Worm (Caenorhabditis elegans) whole organism, late embryonic: ENCODE measurements around the gene C32C4.3.

Experiments used
- C08G9.2 ChIP-seq: sonication (generic microtip); optimal IDR thresholded peaks from 2 replicates; lab custom pipeline; 2016; ENCODE audit warnings: mild to moderate bottlenecking, missing genetic modification characterization, moderate library complexity, missing compliant biosample characterization
- F13H6.1 ChIP-seq: sonication (generic microtip); optimal IDR thresholded peaks from 2 replicates; lab custom pipeline; 2016; ENCODE audit warnings: missing genetic modification characterization, missing compliant biosample characterization
- K09A11.1 ChIP-seq: sonication (generic microtip); optimal IDR thresholded peaks from 2 replicates; lab custom pipeline; 2017; ENCODE audit warnings: antibody characterized with exemption, mild to moderate bottlenecking, missing genetic modification characterization, missing compliant biosample characterization; ENCODE audit not compliant: insufficient read depth
- Y22D7AL.16 ChIP-seq: sonication (generic microtip); optimal IDR thresholded peaks from 2 replicates; lab custom pipeline; 2016; ENCODE audit warnings: missing genetic modification characterization, missing compliant biosample characterization
- ceh-19 ChIP-seq: fragments of 200-800 bp; sonication (Bioruptor generic); optimal IDR thresholded peaks from 2 replicates; lab custom pipeline; 2018; ENCODE audit warnings: mild to moderate bottlenecking, missing genetic modification characterization, missing compliant biosample characterization
- ceh-2 ChIP-seq: sonication (generic microtip); optimal IDR thresholded peaks from 2 replicates; lab custom pipeline; 2016; ENCODE audit warnings: missing genotype, missing genetic modification characterization, missing compliant biosample characterization
- ceh-24 ChIP-seq: sonication (generic microtip); optimal IDR thresholded peaks from 2 replicates; lab custom pipeline; 2016; ENCODE audit warnings: mild to moderate bottlenecking, missing genetic modification characterization, missing compliant biosample characterization
- ceh-30 ChIP-seq: fragments of 150-350 bp; optimal IDR thresholded peaks from 2 replicates; lab custom pipeline; 2014; ENCODE audit warnings: missing biosample characterization, missing genetic modification characterization
- ceh-31 ChIP-seq: sonication (generic microtip); optimal IDR thresholded peaks from 2 replicates; lab custom pipeline; 2016; ENCODE audit warnings: missing genetic modification characterization, missing compliant biosample characterization
- ceh-6 ChIP-seq: fragments of 200-800 bp; sonication (Bioruptor generic); optimal IDR thresholded peaks from 2 replicates; lab custom pipeline; 2018; ENCODE audit warnings: mild to moderate bottlenecking, missing genetic modification characterization, missing compliant biosample characterization
- ceh-9 ChIP-seq: sonication (generic microtip); optimal IDR thresholded peaks from 2 replicates; lab custom pipeline; 2016; ENCODE audit warnings: mild to moderate bottlenecking, missing genetic modification characterization, inconsistent platforms, missing compliant biosample characterization
- che-1 ChIP-seq: sonication (generic microtip); optimal IDR thresholded peaks from 2 replicates; lab custom pipeline; 2016; ENCODE audit warnings: mild to moderate bottlenecking, missing genetic modification characterization, missing compliant biosample characterization
- elt-4 ChIP-seq: sonication (generic microtip); optimal IDR thresholded peaks from 2 replicates; lab custom pipeline; 2016; ENCODE audit warnings: missing genetic modification characterization, missing compliant biosample characterization
- ets-4 ChIP-seq: sonication (generic microtip); optimal IDR thresholded peaks from 2 replicates; lab custom pipeline; 2016; ENCODE audit warnings: missing genetic modification characterization, missing compliant biosample characterization
- eyg-1 ChIP-seq: sonication (generic microtip); optimal IDR thresholded peaks from 2 replicates; lab custom pipeline; 2016; ENCODE audit warnings: missing genotype, missing genetic modification characterization, missing compliant biosample characterization
- fax-1 ChIP-seq: sonication (generic microtip); optimal IDR thresholded peaks from 2 replicates; lab custom pipeline; 2016; ENCODE audit warnings: missing genotype, missing genetic modification characterization, missing compliant biosample characterization
- hlh-13 ChIP-seq: fragments of 200-800 bp; sonication (Bioruptor generic); optimal IDR thresholded peaks from 2 replicates; lab custom pipeline; 2018; ENCODE audit warnings: mild to moderate bottlenecking, missing genetic modification characterization, missing compliant biosample characterization
- hlh-30 ChIP-seq: sonication (generic microtip); optimal IDR thresholded peaks from 2 replicates; lab custom pipeline; 2017; ENCODE audit warnings: antibody characterized with exemption, missing genetic modification characterization, missing compliant biosample characterization; ENCODE audit not compliant: insufficient read depth
- nhr-11 ChIP-seq: fragments of 150-350 bp; optimal IDR thresholded peaks from 2 replicates; lab custom pipeline; 2014; ENCODE audit warnings: missing biosample characterization, missing genetic modification characterization
- nhr-232 ChIP-seq: sonication (generic microtip); optimal IDR thresholded peaks from 2 replicates; lab custom pipeline; 2016; ENCODE audit warnings: missing genetic modification characterization, missing compliant biosample characterization
- npax-4 ChIP-seq: sonication (generic microtip); optimal IDR thresholded peaks from 2 replicates; lab custom pipeline; 2016; ENCODE audit warnings: missing genetic modification characterization, missing compliant biosample characterization
- pag-3 ChIP-seq: sonication (generic microtip); optimal IDR thresholded peaks from 2 replicates; lab custom pipeline; 2016; ENCODE audit warnings: missing compliant biosample characterization, missing genetic modification characterization, borderline replicate concordance
- pax-1 ChIP-seq: fragments of 150-350 bp; optimal IDR thresholded peaks from 2 replicates; lab custom pipeline; 2014; ENCODE audit warnings: missing biosample characterization, missing genetic modification characterization
- pha-2 ChIP-seq: sonication (generic microtip); optimal IDR thresholded peaks from 2 replicates; lab custom pipeline; 2017; ENCODE audit warnings: mild to moderate bottlenecking, missing genetic modification characterization, missing compliant biosample characterization
- pqm-1 ChIP-seq: sonication (generic microtip); optimal IDR thresholded peaks from 2 replicates; lab custom pipeline; 2016; ENCODE audit warnings: missing genetic modification characterization, missing compliant biosample characterization
- pros-1 ChIP-seq: fragments of 150-350 bp; optimal IDR thresholded peaks from 2 replicates; lab custom pipeline; 2014; ENCODE audit warnings: missing biosample characterization, missing genetic modification reagents, missing genetic modification characterization
- ref-2 ChIP-seq: sonication (generic microtip); optimal IDR thresholded peaks from 2 replicates; lab custom pipeline; 2016; ENCODE audit warnings: missing genetic modification characterization, missing compliant biosample characterization
- rnt-1 ChIP-seq: sonication (generic microtip); optimal IDR thresholded peaks from 2 replicates; lab custom pipeline; 2016; ENCODE audit warnings: missing genetic modification characterization, missing compliant biosample characterization
- sox-2 ChIP-seq: fragments of 200-800 bp; sonication (Bioruptor generic); IDR thresholded peaks from 2 replicates; pipeline ENCODE4 v1.3.6; 2022; ENCODE audit warnings: missing genetic modification reagents, missing genetic modification characterization, missing compliant biosample characterization
- sox-4 ChIP-seq: sonication (generic microtip); optimal IDR thresholded peaks from 2 replicates; lab custom pipeline; 2017; ENCODE audit warnings: mild to moderate bottlenecking, missing genetic modification characterization, inconsistent platforms, missing compliant biosample characterization
- ttx-3 ChIP-seq: sonication (generic microtip); optimal IDR thresholded peaks from 2 replicates; lab custom pipeline; 2016; ENCODE audit warnings: missing genetic modification reagents, missing genetic modification characterization, missing compliant biosample characterization
- unc-3 ChIP-seq, 2 experiments: fragments of 200-800 bp in 1 of 2; sonication (Bioruptor generic) in 1 of 2; sonication (generic microtip) in 1 of 2; conservative IDR thresholded peaks in 1 of 2; optimal IDR thresholded peaks in 1 of 2; 2 replicates each; pipeline versions ENCODE4 v1.3.6 to Lab custom; 2016 to 2022; ENCODE audit warnings: missing compliant biosample characterization in 2 of 2, missing genetic modification characterization in 2 of 2, missing genetic modification reagents in 1 of 2
- zip-5 ChIP-seq: sonication (generic microtip); optimal IDR thresholded peaks from 2 replicates; lab custom pipeline; 2016; ENCODE audit warnings: missing genetic modification characterization, missing compliant biosample characterization

Gene C32C4.3

DNA sequence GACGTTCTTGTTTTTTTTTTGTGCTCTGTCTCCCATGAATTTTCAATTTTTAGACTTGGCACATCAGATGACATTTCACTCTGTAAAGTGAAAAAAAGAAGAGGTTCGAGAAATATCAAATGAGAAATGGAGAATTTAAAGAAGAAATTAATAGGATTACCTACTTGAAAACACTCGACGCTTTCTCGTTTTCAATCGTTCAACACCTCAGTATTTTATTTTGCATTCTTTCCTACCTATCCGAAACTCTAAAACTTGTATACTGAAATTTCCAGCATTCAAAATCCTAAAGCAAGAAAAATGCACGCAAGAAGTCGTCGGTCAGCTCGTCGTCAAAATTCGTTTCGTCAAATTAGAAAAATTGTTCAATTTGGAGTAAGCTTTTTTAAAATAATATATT, 11.2 kb downstream of the C32C4.3 start, which contains the start of gene kvs-2:
Gene kvs-2, plus strand, starts transcription at position 301 of the 400 bp plus-strand sequence.
- TF ChIP-seq rnt-1 (tag; lab: Kevin White, UChicago) = no peak
- no peak for TF ChIP-seq ceh-31 (tag; lab: Kevin White, UChicago)
- no peak for TF ChIP-seq sox-2 (GFP tag; lab: Robert Waterston, UW)
- no peak for TF ChIP-seq ceh-6 (GFP tag; lab: Kevin White, UChicago)
- TF ChIP-seq pag-3 (tag; lab: Kevin White, UChicago) = no peak
- no peak for TF ChIP-seq che-1 (tag; lab: Kevin White, UChicago)
- TF ChIP-seq ceh-24 = no peak
- TF ChIP-seq, all 69 proteins: peak for 0

DNA sequence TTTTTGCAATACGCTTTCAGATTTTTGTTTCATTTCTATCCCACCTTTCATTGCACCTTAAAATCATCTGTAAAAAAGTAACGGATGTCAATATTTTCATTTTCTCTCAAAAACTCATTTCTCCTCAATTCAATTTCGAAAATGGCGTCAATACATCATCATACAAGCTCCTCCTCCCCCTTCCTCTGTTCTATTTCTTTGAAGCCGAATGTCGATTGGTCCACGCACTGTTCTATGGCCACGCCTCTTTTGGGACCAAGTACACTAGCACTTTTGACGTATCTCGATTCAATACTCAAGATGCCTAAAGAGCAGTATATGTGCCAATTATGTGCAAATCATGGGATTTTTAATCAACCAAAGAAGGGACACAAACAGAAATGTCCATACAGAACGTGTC, 14.2 kb downstream of the C32C4.3 start, which contains the start of gene mab-23:
Gene mab-23, plus strand, starts transcription at position 301 of the 400 bp plus-strand sequence.
- TF ChIP-seq nhr-11 (tag; lab: Kevin White, UChicago) = no peak
- no peak for TF ChIP-seq ets-4
- TF ChIP-seq pha-2 (tag; lab: Kevin White, UChicago) = no peak
- no peak for TF ChIP-seq F13H6.1 (tag; lab: Kevin White, UChicago)
- no peak for TF ChIP-seq ceh-9 (tag; lab: Kevin White, UChicago)
- no peak for TF ChIP-seq ceh-2 (tag; lab: Kevin White, UChicago)
- TF ChIP-seq K09A11.1 (tag; lab: Kevin White, UChicago) = no peak
- no peak for TF ChIP-seq hlh-30
- no peak for TF ChIP-seq sox-4 (tag; lab: Kevin White, UChicago)
- TF ChIP-seq pax-1 (tag; lab: Kevin White, UChicago) = no peak
- TF ChIP-seq elt-4 (tag; lab: Kevin White, UChicago) = no peak
- no peak for TF ChIP-seq zip-5 (tag; lab: Kevin White, UChicago)
- no peak for TF ChIP-seq ref-2 (tag; lab: Kevin White, UChicago)
- TF ChIP-seq pros-1 (tag; lab: Kevin White, UChicago) = no peak

DNA sequence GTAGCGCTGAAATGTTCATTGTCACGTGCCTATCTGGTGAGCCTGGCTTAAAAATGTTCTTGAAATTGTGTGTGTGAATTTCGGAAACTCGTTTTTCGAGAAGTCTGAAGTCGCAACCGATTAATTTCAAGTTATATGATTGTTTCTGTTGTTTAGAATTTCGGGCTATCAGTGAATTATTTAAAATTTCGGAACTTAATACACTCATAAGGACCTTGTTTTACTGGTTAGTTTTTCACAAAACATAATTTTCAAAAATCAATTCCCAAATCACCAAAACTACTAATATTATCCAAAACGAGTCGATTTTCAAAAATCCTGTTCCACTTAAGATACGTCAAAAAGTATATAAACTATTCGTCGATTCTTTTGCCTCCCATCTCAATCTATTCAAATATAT, 16.4 kb downstream of the C32C4.3 start:
- TF ChIP-seq ceh-19 (GFP tag; lab: Kevin White, UChicago) (no peak), hlh-13 (GFP tag; lab: Kevin White, UChicago) (no peak), eyg-1 (no peak), ref-2 (tag; lab: Kevin White, UChicago) (no peak), pag-3 (tag; lab: Kevin White, UChicago) (no peak), nhr-232 (no peak), pax-1 (tag; lab: Kevin White, UChicago) (no peak), npax-4 (tag; lab: Kevin White, UChicago) (no peak), fax-1 (tag; lab: Kevin White, UChicago) (no peak), hlh-30 (no peak), C08G9.2 (tag; lab: Kevin White, UChicago) (no peak), rnt-1 (tag; lab: Kevin White, UChicago) (no peak)
- TF ChIP-seq, all 69 proteins: peak for 0

DNA sequence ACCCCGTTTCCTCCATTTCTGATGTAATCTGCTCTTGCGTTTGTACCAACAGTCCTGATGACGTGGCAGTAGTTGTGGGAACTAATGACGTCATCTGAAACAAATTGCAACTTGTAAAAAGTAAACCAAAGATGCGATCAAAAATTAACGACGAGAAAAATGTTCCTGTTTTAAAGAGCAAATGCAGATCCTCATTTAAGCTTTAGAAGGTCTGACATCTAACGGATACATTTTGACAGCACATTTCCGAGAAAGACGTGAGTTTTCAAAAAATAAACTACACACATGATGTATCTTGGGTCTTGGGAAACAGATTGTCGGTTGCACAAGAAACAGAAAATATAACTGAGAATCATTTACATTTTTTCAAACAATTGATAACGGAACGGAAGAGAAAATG, 31.4 kb downstream of the C32C4.3 start, which contains the start of gene H09F14.1:
Gene H09F14.1, minus strand, starts transcription at position 101 of the 400 bp plus-strand sequence.
- TF ChIP-seq ttx-3 = no peak
- TF ChIP-seq Y22D7AL.16 (tag; lab: Kevin White, UChicago) = no peak
- no peak for TF ChIP-seq ceh-6 (GFP tag; lab: Kevin White, UChicago)
- TF ChIP-seq unc-3 (GFP tag; conservative IDR thresholded peaks at IDR 0.05; lab: Robert Waterston, UW) = no peak
- TF ChIP-seq unc-3 (tag; optimal IDR thresholded peaks at IDR 0.05; lab: Kevin White, UChicago) = no peak
- no peak for TF ChIP-seq pros-1 (tag; lab: Kevin White, UChicago)
- no peak for TF ChIP-seq pqm-1 (tag; lab: Kevin White, UChicago)
- no peak for TF ChIP-seq sox-2 (GFP tag; lab: Robert Waterston, UW)
- TF ChIP-seq ceh-30 (tag; lab: Kevin White, UChicago) = no peak
- TF ChIP-seq, all 69 proteins: peak for 0
